Worm (Caenorhabditis elegans) whole organism, L4/young adult: ENCODE measurements around the gene F11C7.2.

ENCODE experiments used
- W03F9.2 ChIP-seq: fragments of 150-350 bp; optimal IDR thresholded peaks from 2 replicates; lab custom pipeline; 2014; ENCODE audit warnings: missing biosample characterization, missing genetic modification characterization
- him-1 ChIP-seq: sonication (generic microtip); optimal IDR thresholded peaks from 2 replicates; lab custom pipeline; 2016; ENCODE audit warnings: missing genotype, missing genetic modification reagents, missing genetic modification characterization, missing compliant biosample characterization

- TF ChIP-seq W03F9.2 (tag; lab: Kevin White, UChicago) (no peak), him-1 (no peak)
Observed at ce11 chrX:17362529-17362928, 34.1 kb upstream of the F11C7.2 start, which contains the start of gene F10D7.11.
